Worm (Caenorhabditis elegans) whole organism, L3 larva: ENCODE measurements around the gene C16D2.1.

Experiments used
- egl-27 ChIP-seq: sonication (generic microtip); optimal IDR thresholded peaks from 4 replicates; lab custom pipeline; 2017; ENCODE audit warnings: missing biosample characterization, missing genetic modification reagents, missing genetic modification characterization
- nhr-12 ChIP-seq: fragments of 150-350 bp; optimal IDR thresholded peaks from 2 replicates; lab custom pipeline; 2014; ENCODE audit warnings: missing biosample characterization, missing genetic modification characterization
- nhr-77 ChIP-seq: fragments of 150-350 bp; optimal IDR thresholded peaks from 2 replicates; lab custom pipeline; 2014; ENCODE audit warnings: missing biosample characterization, missing genetic modification characterization
- zag-1 ChIP-seq: fragments of 150-350 bp; optimal IDR thresholded peaks from 2 replicates; lab custom pipeline; 2014; ENCODE audit warnings: missing biosample characterization, missing genetic modification characterization

ce11 chrII:9171466-9172187 lies 40.2 kb downstream of the C16D2.1 start:
- no peak for TF ChIP-seq egl-27 (tag; lab: Kevin White, UChicago)
- TF ChIP-seq nhr-12 (tag; lab: Kevin White, UChicago), result no peak
- TF ChIP-seq zag-1 (tag; lab: Kevin White, UChicago), result no peak
- TF ChIP-seq nhr-77 (tag; lab: Kevin White, UChicago), result no peak
